Fruit fly (Drosophila melanogaster) whole organism, wandering third instar larva: Measurements from ENCODE around the gene Anp.
A peak's percentile ranks its signal among the peaks of the same experiment; 100 is the strongest.

Experiments
- Abd-B ChIP-seq: fragments of >200 bp; optimal IDR thresholded peaks from 2 replicates; lab custom pipeline; 2017; ENCODE audit warnings: missing biosample characterization, missing genetic modification characterization
- CG32264 ChIP-seq: fragments of 200-800 bp; sonication (Bioruptor generic); optimal IDR thresholded peaks from 2 replicates; lab custom pipeline; 2016; ENCODE audit warnings: missing biosample characterization, missing genetic modification characterization
- CG9705 ChIP-seq: fragments of 200-800 bp; sonication (Bioruptor generic); optimal IDR thresholded peaks from 2 replicates; lab custom pipeline; 2018; ENCODE audit warnings: missing biosample characterization, mild to moderate bottlenecking, missing genetic modification characterization
- CrebA ChIP-seq: fragments of 200-800 bp; sonication (Bioruptor generic); optimal IDR thresholded peaks from 2 replicates; lab custom pipeline; 2016; ENCODE audit warnings: missing biosample characterization, mild to moderate bottlenecking, missing genetic modification characterization, borderline replicate concordance
- Dfd ChIP-seq: fragments of >200 bp; optimal IDR thresholded peaks from 2 replicates; lab custom pipeline; 2017; ENCODE audit warnings: missing biosample characterization, missing genetic modification characterization
- Dif ChIP-seq: fragments of 200-275, 200-300 bp; sonication (Bioruptor generic); optimal IDR thresholded peaks from 2 replicates; lab custom pipeline; 2018; ENCODE audit warnings: missing biosample characterization, missing genetic modification characterization; ENCODE audit not compliant: partially characterized antibody
- GATAd ChIP-seq: sonication (Bioruptor generic); optimal IDR thresholded peaks from 2 replicates; lab custom pipeline; 2016; ENCODE audit warnings: missing biosample characterization, missing genetic modification characterization
- HLH106 ChIP-seq: fragments of 200-800 bp; optimal IDR thresholded peaks from 3 replicates; lab custom pipeline; 2019; ENCODE audit warnings: missing biosample characterization, mild to moderate bottlenecking, missing genetic modification characterization, moderate library complexity
- Hnf4 ChIP-seq: fragments of 200-800 bp; sonication (Bioruptor generic); optimal IDR thresholded peaks from 2 replicates; lab custom pipeline; 2016; ENCODE audit warnings: missing biosample characterization, mild to moderate bottlenecking, missing genetic modification characterization
- Hr78 ChIP-seq: fragments of >200 bp; optimal IDR thresholded peaks from 2 replicates; lab custom pipeline; 2017; ENCODE audit warnings: missing biosample characterization, missing genetic modification characterization
- Hr83 ChIP-seq: fragments of 200-300 bp; sonication (Bioruptor generic); optimal IDR thresholded peaks from 2 replicates; lab custom pipeline; 2016; ENCODE audit warnings: missing biosample characterization, mild to moderate bottlenecking, missing genetic modification characterization, moderate library complexity; ENCODE audit not compliant: poor library complexity, severe bottlenecking
- Jra ChIP-seq: sonication (Bioruptor generic); optimal IDR thresholded peaks from 2 replicates; lab custom pipeline; 2016; ENCODE audit warnings: missing biosample characterization, missing genetic modification characterization
- Mio ChIP-seq: sonication (Bioruptor generic); optimal IDR thresholded peaks from 2 replicates; lab custom pipeline; 2016; ENCODE audit warnings: missing biosample characterization, missing genetic modification characterization
- Myc ChIP-seq: fragments of >200 bp; optimal IDR thresholded peaks from 2 replicates; lab custom pipeline; 2017
- N ChIP-seq: fragments of >200 bp; optimal IDR thresholded peaks from 2 replicates; lab custom pipeline; 2018; ENCODE audit warnings: missing biosample characterization, missing external identifiers, missing genetic modification characterization
- OdsH ChIP-seq: fragments of 200-800 bp; sonication (Bioruptor generic); optimal IDR thresholded peaks from 2 replicates; lab custom pipeline; 2016; ENCODE audit warnings: missing biosample characterization, mild to moderate bottlenecking, missing genetic modification characterization
- Rel ChIP-seq, 2 experiments: fragments of 200-800 bp; sonication (Bioruptor generic) in 1 of 2; optimal IDR thresholded peaks; 2 replicates in 1 of 2; 3 replicates in 1 of 2; lab custom pipeline; 2016 to 2019; ENCODE audit warnings: mild to moderate bottlenecking in 2 of 2, missing biosample characterization in 2 of 2, missing genetic modification characterization in 2 of 2, moderate library complexity in 1 of 2
- Sp1 ChIP-seq: fragments of 200-800 bp; sonication (Bioruptor generic); optimal IDR thresholded peaks from 3 replicates; lab custom pipeline; 2019; ENCODE audit warnings: missing biosample characterization, mild to moderate bottlenecking, missing genetic modification characterization, moderate library complexity
- Vsx2 ChIP-seq: fragments of 200-300, 225-300 bp; sonication (Bioruptor generic); optimal IDR thresholded peaks from 2 replicates; lab custom pipeline; 2018; ENCODE audit warnings: missing biosample characterization, missing genetic modification characterization; ENCODE audit not compliant: partially characterized antibody
- br ChIP-seq: fragments of 200-800 bp; sonication (Bioruptor generic); optimal IDR thresholded peaks from 2 replicates; lab custom pipeline; 2016; ENCODE audit warnings: missing biosample characterization, missing genetic modification characterization
- brk ChIP-seq: fragments of 200-800 bp; sonication (Bioruptor generic); optimal IDR thresholded peaks from 2 replicates; lab custom pipeline; 2016; ENCODE audit warnings: missing biosample characterization, mild to moderate bottlenecking, missing genetic modification characterization
- dmrt93B ChIP-seq: fragments of 200-800 bp; sonication (Bioruptor generic); optimal IDR thresholded peaks from 2 replicates; lab custom pipeline; 2018; ENCODE audit warnings: missing biosample characterization, mild to moderate bottlenecking, missing genetic modification characterization
- dsf ChIP-seq: sonication (Bioruptor generic); optimal IDR thresholded peaks from 2 replicates; lab custom pipeline; 2016; ENCODE audit warnings: missing biosample characterization, missing genetic modification characterization, borderline replicate concordance
- ey ChIP-seq: fragments of 200-800 bp; sonication (Bioruptor generic); optimal IDR thresholded peaks from 2 replicates; lab custom pipeline; 2016; ENCODE audit warnings: missing biosample characterization, missing genetic modification characterization
- fru ChIP-seq: fragments of 200-800 bp; sonication (Bioruptor generic); optimal IDR thresholded peaks from 3 replicates; lab custom pipeline; 2016; ENCODE audit warnings: missing biosample characterization, mild to moderate bottlenecking, missing genetic modification characterization
- h ChIP-seq: fragments of 200-800 bp; sonication (Bioruptor generic); optimal IDR thresholded peaks from 3 replicates; lab custom pipeline; 2016; ENCODE audit warnings: missing biosample characterization, mild to moderate bottlenecking, missing genetic modification characterization
- jim ChIP-seq: fragments of 175-275, 200-325 bp; sonication (Bioruptor generic); optimal IDR thresholded peaks from 2 replicates; lab custom pipeline; 2016; ENCODE audit warnings: missing biosample characterization, mild to moderate bottlenecking, missing genetic modification characterization
- lola ChIP-seq: fragments of >200 bp; optimal IDR thresholded peaks from 2 replicates; lab custom pipeline; 2017; ENCODE audit warnings: missing biosample characterization, missing genetic modification characterization
- pan ChIP-seq: fragments of >200 bp; optimal IDR thresholded peaks from 2 replicates; lab custom pipeline; 2017
- psq ChIP-seq: fragments of 200-800 bp; sonication (Bioruptor generic); optimal IDR thresholded peaks from 3 replicates; lab custom pipeline; 2017; ENCODE audit warnings: missing biosample characterization, mild to moderate bottlenecking, missing genetic modification characterization, moderate library complexity
- rgr ChIP-seq: fragments of 200-800 bp; sonication (Bioruptor generic); optimal IDR thresholded peaks from 3 replicates; lab custom pipeline; 2016; ENCODE audit warnings: missing biosample characterization, mild to moderate bottlenecking, missing genetic modification characterization
- sage ChIP-seq: fragments of 200-800 bp; sonication (Bioruptor generic); optimal IDR thresholded peaks from 2 replicates; lab custom pipeline; 2016; ENCODE audit warnings: missing biosample characterization, mild to moderate bottlenecking, missing genetic modification characterization
- sv ChIP-seq: fragments of 200-800 bp; sonication (Bioruptor generic); optimal IDR thresholded peaks from 3 replicates; lab custom pipeline; 2016; ENCODE audit warnings: missing biosample characterization, missing genetic modification characterization
- tai ChIP-seq: sonication (Bioruptor generic); optimal IDR thresholded peaks from 2 replicates; lab custom pipeline; 2016; ENCODE audit warnings: missing biosample characterization, missing genetic modification characterization
- usp ChIP-seq: fragments of >200 bp; optimal IDR thresholded peaks from 2 replicates; lab custom pipeline; 2017; ENCODE audit warnings: missing biosample characterization, missing genetic modification characterization
- woc ChIP-seq: sonication (Bioruptor generic); optimal IDR thresholded peaks from 2 replicates; lab custom pipeline; 2016; ENCODE audit warnings: missing biosample characterization, mild to moderate bottlenecking, missing genetic modification characterization

The Anp gene

DNA sequence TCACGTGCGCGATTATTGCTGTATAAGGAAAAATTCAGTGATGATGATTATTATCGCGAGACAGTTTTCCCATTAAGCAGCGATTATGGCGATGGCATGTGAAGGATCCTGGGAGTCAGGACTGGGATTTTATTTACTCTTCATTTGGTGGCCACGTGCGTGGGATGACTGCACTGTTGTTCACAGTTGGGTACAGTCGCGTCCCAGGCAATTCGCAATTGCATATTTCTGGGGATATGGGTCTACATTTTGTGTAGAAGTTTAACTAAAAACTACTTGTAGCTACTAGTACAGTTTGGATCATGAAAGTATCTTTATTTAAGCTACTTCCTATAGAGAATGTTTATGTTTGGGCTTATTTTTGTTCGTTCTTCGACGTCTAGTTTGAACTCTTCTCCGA is 27.2 kb downstream of the Anp start:
- peak; percentile 44 for TF ChIP-seq Myc (lab: Kevin White, UChicago)
- TF ChIP-seq Hnf4 (GFP tag; lab: Kevin White, UChicago), result no peak
- TF ChIP-seq, all 38 proteins: peak for 1

DNA sequence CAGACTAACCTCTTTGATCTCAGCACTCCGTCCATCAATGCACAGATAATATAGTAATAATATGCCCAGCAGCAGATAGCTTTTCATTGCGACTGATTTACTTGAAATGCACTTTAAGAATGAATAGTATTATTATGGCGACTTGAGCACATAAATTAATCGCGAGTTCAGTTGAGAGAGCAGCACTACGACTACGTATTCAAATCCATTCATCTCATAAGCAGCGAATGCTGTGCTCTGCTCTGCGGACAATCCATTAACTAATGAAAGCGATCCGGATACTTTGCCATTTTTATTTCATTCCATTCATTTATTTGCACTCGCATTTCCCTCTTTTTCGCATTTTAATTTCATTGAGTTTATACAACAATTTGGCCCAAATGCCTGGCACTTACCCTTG is 27.9 kb downstream of the Anp start, which contains the start of gene CG43448:
Gene CG43448, minus strand, starts transcription at position 101 of the 400 bp plus-strand sequence.
- TF ChIP-seq ey (GFP tag; lab: Kevin White, UChicago) (no peak), Dif (GFP tag; lab: Kevin White, UChicago) (no peak), Sp1 (no peak), OdsH (GFP tag; lab: Kevin White, UChicago) (no peak), dmrt93B (GFP tag; lab: Kevin White, UChicago) (no peak), lola (GFP tag; lab: Kevin White, UChicago) (no peak), psq (no peak), Jra (GFP tag; lab: Kevin White, UChicago) (no peak), Mio (GFP tag; lab: Kevin White, UChicago) (no peak), Myc (lab: Kevin White, UChicago) (no peak), HLH106 (tag; lab: Kevin White, UChicago) (no peak), Hnf4 (GFP tag; lab: Kevin White, UChicago) (no peak), Vsx2 (GFP tag; lab: Kevin White, UChicago) (no peak), Rel (GFP tag; optimal IDR thresholded peaks at IDR 0.05; lab: Kevin White, UChicago) (no peak), Rel (tag; optimal IDR thresholded peaks at IDR 0.05; lab: Kevin White, UChicago) (no peak), CG9705 (GFP tag; lab: Kevin White, UChicago) (no peak), dsf (GFP tag; lab: Kevin White, UChicago) (no peak), pan (lab: Kevin White, UChicago) (no peak)

DNA sequence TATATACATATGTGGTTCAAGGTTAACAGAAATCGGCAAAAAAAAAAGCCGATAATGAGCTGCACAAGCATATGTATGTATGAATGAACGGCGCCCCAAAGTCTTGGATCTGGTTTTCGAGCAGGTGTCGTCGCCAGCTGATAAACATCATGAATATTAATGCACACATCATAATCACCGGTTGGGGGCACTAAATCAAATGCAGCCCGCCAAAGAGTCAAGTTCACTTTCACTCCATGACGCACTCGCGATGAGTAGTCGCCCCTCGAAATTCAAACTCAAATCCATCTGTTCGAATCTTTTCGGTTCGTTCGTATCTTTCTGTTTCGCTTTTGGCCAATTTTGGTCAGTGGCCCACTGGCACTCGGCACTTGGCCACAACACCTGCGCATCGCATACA is 30.5 kb downstream of the Anp start:
- TF ChIP-seq pan (lab: Kevin White, UChicago) (no peak), jim (no peak), h (GFP tag; lab: Kevin White, UChicago) (no peak), Abd-B (GFP tag; lab: Kevin White, UChicago) (no peak), CrebA (no peak), fru (GFP tag; lab: Kevin White, UChicago) (no peak), HLH106 (tag; lab: Kevin White, UChicago) (no peak), Rel (GFP tag; optimal IDR thresholded peaks at IDR 0.05; lab: Kevin White, UChicago) (no peak), Rel (tag; optimal IDR thresholded peaks at IDR 0.05; lab: Kevin White, UChicago) (no peak), Dif (GFP tag; lab: Kevin White, UChicago) (no peak), dsf (GFP tag; lab: Kevin White, UChicago) (no peak), Mio (GFP tag; lab: Kevin White, UChicago) (no peak), usp (GFP tag; lab: Kevin White, UChicago) (no peak), rgr (GFP tag; lab: Kevin White, UChicago) (no peak), br (GFP tag; lab: Kevin White, UChicago) (no peak), sv (GFP tag; lab: Kevin White, UChicago) (no peak)

DNA sequence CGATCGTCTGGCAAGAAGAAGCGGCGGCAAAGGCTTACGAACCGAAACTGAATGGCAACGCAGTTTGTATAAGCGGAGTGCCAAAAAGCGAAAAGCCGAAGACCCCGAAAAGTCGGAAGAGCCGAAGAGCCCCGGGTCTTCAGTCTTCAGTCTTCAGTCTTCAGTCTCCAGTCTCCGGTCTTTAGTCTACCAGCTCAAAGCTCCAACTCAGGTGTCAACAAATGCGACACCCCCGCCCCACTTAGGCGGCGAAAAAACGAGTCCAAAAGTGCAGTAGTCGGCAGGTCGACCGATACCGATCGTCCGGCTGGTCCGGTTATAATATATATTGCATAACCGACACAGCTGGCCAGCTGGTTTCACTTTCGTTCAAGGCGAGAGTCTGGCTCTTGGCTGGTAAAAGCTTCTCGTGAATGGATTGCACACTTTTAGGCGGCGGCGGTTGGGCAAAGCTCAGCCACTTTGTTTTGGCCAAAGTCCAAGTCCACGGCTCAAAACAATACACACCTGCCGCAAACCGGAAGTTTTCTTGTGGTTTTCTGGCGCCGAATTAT is 33.6 kb downstream of the Anp start, which contains the start of gene CG9737:
Gene CG9737, minus strand, starts transcription at position 51 of the 554 bp plus-strand sequence.
- no peak for TF ChIP-seq CG9705 (GFP tag; lab: Kevin White, UChicago)
- TF ChIP-seq h (GFP tag; lab: Kevin White, UChicago), result no peak
- no peak for TF ChIP-seq Rel (GFP tag; optimal IDR thresholded peaks at IDR 0.05; lab: Kevin White, UChicago)
- TF ChIP-seq Rel (tag; optimal IDR thresholded peaks at IDR 0.05; lab: Kevin White, UChicago), result peak; percentile 36
- no peak for TF ChIP-seq Dfd (GFP tag; lab: Kevin White, UChicago)
- no peak for TF ChIP-seq psq
- TF ChIP-seq GATAd (GFP tag; lab: Kevin White, UChicago), result no peak
- no peak for TF ChIP-seq tai (GFP tag; lab: Kevin White, UChicago)
- TF ChIP-seq dsf (GFP tag; lab: Kevin White, UChicago), result no peak
- no peak for TF ChIP-seq br (GFP tag; lab: Kevin White, UChicago)
- no peak for TF ChIP-seq sage (GFP tag; lab: Kevin White, UChicago)
- TF ChIP-seq lola (GFP tag; lab: Kevin White, UChicago), result no peak
- peak; percentile 96 for TF ChIP-seq Hnf4 (GFP tag; lab: Kevin White, UChicago)
- TF ChIP-seq Mio (GFP tag; lab: Kevin White, UChicago), result no peak
- no peak for TF ChIP-seq dmrt93B (GFP tag; lab: Kevin White, UChicago)
- no peak for TF ChIP-seq Vsx2 (GFP tag; lab: Kevin White, UChicago)
- TF ChIP-seq usp (GFP tag; lab: Kevin White, UChicago), result no peak
- peak; percentile 9 for TF ChIP-seq Dif (GFP tag; lab: Kevin White, UChicago)
- TF ChIP-seq Abd-B (GFP tag; lab: Kevin White, UChicago), result no peak
- no peak for TF ChIP-seq brk (GFP tag; lab: Kevin White, UChicago)
- peak; percentile 3 for TF ChIP-seq HLH106 (tag; lab: Kevin White, UChicago)
- TF ChIP-seq CrebA, result no peak
- no peak for TF ChIP-seq OdsH (GFP tag; lab: Kevin White, UChicago)
- no peak for TF ChIP-seq Hr83 (GFP tag; lab: Kevin White, UChicago)
- TF ChIP-seq sv (GFP tag; lab: Kevin White, UChicago), result no peak
- no peak for TF ChIP-seq ey (GFP tag; lab: Kevin White, UChicago)
- peak; percentile 36 for TF ChIP-seq Myc (lab: Kevin White, UChicago)
- TF ChIP-seq woc (GFP tag; lab: Kevin White, UChicago), result no peak
- no peak for TF ChIP-seq Hr78 (GFP tag; lab: Kevin White, UChicago)
- TF ChIP-seq CG32264 (GFP tag; lab: Kevin White, UChicago), result no peak
- peak; percentile 53 for TF ChIP-seq Sp1
- TF ChIP-seq N (GFP tag; lab: Kevin White, UChicago), result no peak
- TF ChIP-seq jim, result no peak
